Worm (Caenorhabditis elegans) whole organism, L1 larva: ENCODE results near the gene K11G12.6.

Experiments used
- egl-27 ChIP-seq, 2 experiments: fragments of 150-350 bp in 1 of 2; sonication (generic microtip); optimal IDR thresholded peaks; 3 replicates each; lab custom pipeline; 2017 to 2018; ENCODE audit warnings: missing biosample characterization in 2 of 2, missing genetic modification characterization in 2 of 2, missing genetic modification reagents in 2 of 2
- jun-1 ChIP-seq: fragments of 150-350 bp; optimal IDR thresholded peaks from 2 replicates; lab custom pipeline; 2014; ENCODE audit warnings: missing biosample characterization, missing genetic modification reagents, missing genetic modification characterization
- nhr-237 ChIP-seq: fragments of 150-350 bp; optimal IDR thresholded peaks from 2 replicates; lab custom pipeline; 2014; ENCODE audit warnings: missing biosample characterization, missing genetic modification characterization
- unc-62 ChIP-seq: fragments of 150-350 bp; optimal IDR thresholded peaks from 2 replicates; lab custom pipeline; 2014; ENCODE audit warnings: missing biosample characterization, missing genetic modification reagents, missing genetic modification characterization
- ztf-4 ChIP-seq: fragments of 150-350 bp; optimal IDR thresholded peaks from 2 replicates; lab custom pipeline; 2014; ENCODE audit warnings: missing biosample characterization, missing genetic modification characterization

ce11 chrX:6747906-6748356 is 18.5 kb upstream of the K11G12.6 start:
- TF ChIP-seq egl-27 (tag; optimal IDR thresholded peaks at IDR 0.05; lab: Kevin White, UChicago) (no peak), nhr-237 (tag; lab: Kevin White, UChicago) (no peak), ztf-4 (tag; lab: Kevin White, UChicago) (no peak), unc-62 (GFP tag; lab: Kevin White, UChicago) (no peak), jun-1 (tag; lab: Kevin White, UChicago) (peak; percentile 51)
